Worm (Caenorhabditis elegans): Measurements from ENCODE around the gene fbxb-26.

DNA sequence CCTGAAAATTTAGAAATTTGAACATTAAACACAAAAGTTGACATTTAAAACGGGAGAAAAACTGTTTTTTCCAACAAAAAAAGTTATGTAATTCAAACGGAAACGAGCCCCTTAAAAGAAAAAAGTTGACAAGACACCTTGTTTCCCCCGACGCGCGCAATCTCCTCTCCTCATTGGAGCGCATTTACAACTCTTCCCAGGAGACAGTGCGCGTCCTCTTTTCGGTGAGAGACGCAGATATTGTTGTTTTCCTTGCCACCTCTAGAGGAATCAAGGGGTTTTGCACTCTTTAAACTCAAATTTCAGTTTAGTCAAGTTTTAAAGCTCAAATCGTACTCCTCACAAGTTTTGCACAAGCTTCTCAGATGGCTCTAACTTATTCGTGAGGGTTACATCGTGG lies 13.5 kb downstream of the fbxb-26 start, which contains the start of gene F58E1.13:
- TF ChIP-seq lin-13 (tag; optimal IDR thresholded peaks at IDR 0.05) = no peak
- no peak for TF ChIP-seq unc-62 (GFP tag; optimal IDR thresholded peaks at IDR 0.05)
- no peak for TF ChIP-seq mab-5 (tag; optimal IDR thresholded peaks at IDR 0.05)
- TF ChIP-seq hlh-1 (tag; optimal IDR thresholded peaks at IDR 0.05) = no peak
- no peak for TF ChIP-seq nhr-28 (tag; optimal IDR thresholded peaks at IDR 0.05)
- TF ChIP-seq drap-1 (GFP tag; optimal IDR thresholded peaks at IDR 0.05) = no peak
- no peak for TF ChIP-seq elt-1 (tag; optimal IDR thresholded peaks at IDR 0.05; ENCODE audit: borderline replicate concordance, insufficient read depth)
- no peak for TF ChIP-seq blmp-1 (tag; optimal IDR thresholded peaks at IDR 0.05)
- no peak for TF ChIP-seq tbx-8 (GFP tag; optimal IDR thresholded peaks at IDR 0.05)
- TF ChIP-seq ces-1 (GFP tag; optimal IDR thresholded peaks at IDR 0.05) = no peak
- no peak for TF ChIP-seq bed-3 (GFP tag; optimal IDR thresholded peaks at IDR 0.05)
- no peak for TF ChIP-seq unc-120 (tag; optimal IDR thresholded peaks at IDR 0.05; ENCODE audit: poor library complexity, severe bottlenecking)
- TF ChIP-seq ztf-11 (tag; optimal IDR thresholded peaks at IDR 0.05) = no peak

All from whole organism, mixed stage, embryonic.